Fruit fly (Drosophila melanogaster) whole organism, embryonic: ENCODE results near the gene RabGGTa.

ENCODE experiments used
- Abd-B ChIP-seq: fragments of 200-800 bp; sonication (Bioruptor generic); optimal IDR thresholded peaks from 2 replicates; lab custom pipeline; 2018; ENCODE audit warnings: missing biosample characterization, mild to moderate bottlenecking, missing genetic modification characterization, moderate library complexity
- Awh ChIP-seq: fragments of 200-800 bp; sonication (Bioruptor generic); IDR thresholded peaks from 2 replicates; pipeline ENCODE4, ENCODE4 v1.3.6; 2022; ENCODE audit warnings: missing biosample characterization, missing genetic modification characterization
- CG11723 ChIP-seq: fragments of 200-800 bp; sonication (Bioruptor generic); optimal IDR thresholded peaks from 2 replicates; lab custom pipeline; 2017; ENCODE audit warnings: missing biosample characterization, mild to moderate bottlenecking, missing genetic modification characterization
- CG13424 ChIP-seq: fragments of 200-800 bp; sonication (Bioruptor generic); optimal IDR thresholded peaks from 2 replicates; lab custom pipeline; 2019; ENCODE audit warnings: missing biosample characterization, mild to moderate bottlenecking, missing genetic modification characterization, moderate library complexity
- CG14710 ChIP-seq: fragments of 200-800 bp; sonication (Bioruptor generic); optimal IDR thresholded peaks from 3 replicates; lab custom pipeline; 2019; ENCODE audit warnings: missing biosample characterization, mild to moderate bottlenecking, missing genetic modification characterization, moderate library complexity
- CG14860 ChIP-seq: fragments of 200-800 bp; sonication (Bioruptor generic); IDR thresholded peaks from 3 replicates; pipeline ENCODE4 v1.3.6; 2022; ENCODE audit warnings: missing biosample characterization, missing genetic modification characterization; ENCODE audit not compliant: partially characterized antibody
- CG14965 ChIP-seq: fragments of 200-800 bp; sonication (Bioruptor generic); optimal IDR thresholded peaks from 2 replicates; lab custom pipeline; 2016; ENCODE audit warnings: missing biosample characterization, missing genetic modification characterization, borderline replicate concordance
- CG15073 ChIP-seq: fragments of 200-800 bp; sonication (Bioruptor generic); optimal IDR thresholded peaks from 2 replicates; lab custom pipeline; 2016; ENCODE audit warnings: missing biosample characterization, missing genetic modification characterization
- CG1602 ChIP-seq: fragments of 200-800 bp; sonication (Bioruptor generic); optimal IDR thresholded peaks from 3 replicates; lab custom pipeline; 2016; ENCODE audit warnings: missing biosample characterization, missing genetic modification characterization
- CG1603 ChIP-seq: fragments of 200-800 bp; sonication (Bioruptor generic); optimal IDR thresholded peaks from 2 replicates; lab custom pipeline; 2019; ENCODE audit warnings: missing biosample characterization, mild to moderate bottlenecking, missing genetic modification characterization, moderate library complexity
- CG16863 ChIP-seq: fragments of 200-800 bp; sonication (Bioruptor generic); optimal IDR thresholded peaks from 3 replicates; lab custom pipeline; 2016; ENCODE audit warnings: missing biosample characterization, missing genetic modification characterization
- CG1792 ChIP-seq: fragments of 200-800 bp; sonication (Bioruptor generic); optimal IDR thresholded peaks from 2 replicates; lab custom pipeline; 2016; ENCODE audit warnings: missing biosample characterization, missing genetic modification characterization
- CG2875 ChIP-seq: fragments of 200-800 bp; sonication (Bioruptor generic); optimal IDR thresholded peaks from 2 replicates; lab custom pipeline; 2017; ENCODE audit warnings: missing biosample characterization, mild to moderate bottlenecking, missing genetic modification characterization, missing genetic modification reagents
- CG4328 ChIP-seq: fragments of 200-800 bp; sonication (Bioruptor generic); optimal IDR thresholded peaks from 3 replicates; lab custom pipeline; 2017; ENCODE audit warnings: missing biosample characterization, missing genetic modification reagents, missing genetic modification characterization
- CG4404 ChIP-seq: fragments of 200-800 bp; sonication (Bioruptor generic); IDR thresholded peaks from 2 replicates; pipeline ENCODE4 v1.3.6; 2022; ENCODE audit warnings: missing biosample characterization, missing genetic modification characterization
- CG4730 ChIP-seq: fragments of 200-800 bp; sonication (Bioruptor generic); IDR thresholded peaks from 2 replicates; pipeline ENCODE4 v1.3.6; 2022; ENCODE audit warnings: missing biosample characterization, missing genetic modification characterization
- CG6683 ChIP-seq: fragments of 200-800 bp; sonication (Bioruptor generic); optimal IDR thresholded peaks from 2 replicates; lab custom pipeline; 2017; ENCODE audit warnings: missing biosample characterization, mild to moderate bottlenecking, missing genetic modification characterization, missing genetic modification reagents
- CG6813 ChIP-seq: fragments of 200-800 bp; sonication (Bioruptor generic); optimal IDR thresholded peaks from 2 replicates; lab custom pipeline; 2017; ENCODE audit warnings: missing biosample characterization, missing genetic modification characterization, mild to moderate bottlenecking, moderate library complexity, missing genetic modification reagents
- CG8089 ChIP-seq: fragments of 200-800 bp; sonication (Bioruptor generic); optimal IDR thresholded peaks from 3 replicates; lab custom pipeline; 2016; ENCODE audit warnings: missing biosample characterization, missing genetic modification characterization
- Chrac-16 ChIP-seq: fragments of 200-800 bp; sonication (Bioruptor generic); optimal IDR thresholded peaks from 3 replicates; lab custom pipeline; 2016; ENCODE audit warnings: missing biosample characterization, missing genetic modification characterization
- D19A ChIP-seq: fragments of 200-800 bp; optimal IDR thresholded peaks from 3 replicates; lab custom pipeline; 2019; ENCODE audit warnings: missing biosample characterization, mild to moderate bottlenecking, missing genetic modification characterization, moderate library complexity
- Dip2 ChIP-seq: fragments of 200-800 bp; sonication (Bioruptor generic); IDR thresholded peaks from 2 replicates; pipeline ENCODE4 v1.3.6; 2022; ENCODE audit warnings: missing biosample characterization, missing genetic modification characterization
- Dll ChIP-seq: fragments of 200-800 bp; sonication (Bioruptor generic); IDR thresholded peaks from 4 replicates; pipeline ENCODE4 v1.3.6; 2022; ENCODE audit warnings: missing biosample characterization, missing genetic modification characterization; ENCODE audit not compliant: partially characterized antibody
- Ets65A ChIP-seq: fragments of 200-800 bp; sonication (Bioruptor generic); peaks from one replicate; lab custom pipeline; 2016; ENCODE audit warnings: missing biosample characterization, missing genetic modification characterization
- Meics ChIP-seq: fragments of 200-800 bp; sonication (Bioruptor generic); optimal IDR thresholded peaks from 2 replicates; lab custom pipeline; 2017; ENCODE audit warnings: missing biosample characterization, mild to moderate bottlenecking, missing genetic modification characterization
- NC2β ChIP-seq: fragments of 200-800 bp; sonication (Bioruptor generic); optimal IDR thresholded peaks from 2 replicates; lab custom pipeline; 2016; ENCODE audit warnings: missing biosample characterization, missing genetic modification characterization
- Nf-YA ChIP-seq: fragments of 200-800 bp; sonication (Bioruptor generic); IDR thresholded peaks from 2 replicates; pipeline ENCODE4 v1.3.6; 2022; ENCODE audit warnings: missing biosample characterization, missing genetic modification characterization
- Pdp1 ChIP-seq, 2 experiments: fragments of 200-800 bp; sonication (Bioruptor generic); optimal IDR thresholded peaks; 3 replicates each; lab custom pipeline; 2016; ENCODE audit warnings: missing biosample characterization in 2 of 2, missing genetic modification characterization in 2 of 2, mild to moderate bottlenecking in 1 of 2, moderate library complexity in 1 of 2
- Sry-δ ChIP-seq: fragments of 200-800 bp; sonication (Bioruptor generic); optimal IDR thresholded peaks from 2 replicates; lab custom pipeline; 2016; ENCODE audit warnings: missing biosample characterization, missing genetic modification characterization
- Trl ChIP-seq, 3 experiments: fragments of >200 bp in 2 of 3; fragments of 200-800 bp in 1 of 3; sonication (Bioruptor generic) in 1 of 3; optimal IDR thresholded peaks; 2 replicates in 1 of 3; 3 replicates in 2 of 3; lab custom pipeline; 2016 to 2017; ENCODE audit warnings: missing biosample characterization in 1 of 3, missing genetic modification characterization in 1 of 3
- ase ChIP-seq: fragments of 200-800 bp; sonication (Bioruptor generic); IDR thresholded peaks from 3 replicates; pipeline ENCODE4 v1.3.6; 2022; ENCODE audit warnings: missing biosample characterization, missing genetic modification characterization
- bsh ChIP-seq, 2 experiments: fragments of 200-800 bp; sonication (Bioruptor generic); optimal IDR thresholded peaks; 2 replicates each; lab custom pipeline; 2017 to 2018; ENCODE audit warnings: mild to moderate bottlenecking in 2 of 2, missing biosample characterization in 2 of 2, missing genetic modification characterization in 2 of 2, moderate library complexity in 1 of 2
- ci ChIP-seq: fragments of 200-800 bp; sonication (Bioruptor generic); IDR thresholded peaks from 3 replicates; pipeline ENCODE4 v1.3.6; 2022; ENCODE audit warnings: missing biosample characterization, missing genetic modification characterization
- cwo ChIP-seq: fragments of 200-800 bp; sonication (Bioruptor generic); optimal IDR thresholded peaks from 3 replicates; lab custom pipeline; 2017; ENCODE audit warnings: missing biosample characterization, missing genetic modification characterization, mild to moderate bottlenecking, moderate library complexity, missing genetic modification reagents
- esg ChIP-seq: fragments of 200-800 bp; sonication (Bioruptor generic); conservative IDR thresholded peaks from 2 replicates; pipeline ENCODE4 v1.3.6; 2022; ENCODE audit warnings: missing biosample characterization, missing genetic modification characterization
- ewg ChIP-seq: fragments of 200-800 bp; sonication (Bioruptor generic); optimal IDR thresholded peaks from 3 replicates; lab custom pipeline; 2017; ENCODE audit warnings: mild to moderate bottlenecking, missing biosample characterization, missing genetic modification reagents, missing genetic modification characterization
- gro ChIP-seq: fragments of 200-800 bp; sonication (Bioruptor generic); optimal IDR thresholded peaks from 2 replicates; lab custom pipeline; 2016; ENCODE audit warnings: missing biosample characterization, missing genetic modification characterization
- insv ChIP-seq, 2 experiments: fragments of 200-800 bp; sonication (Bioruptor generic); optimal IDR thresholded peaks; 3 replicates each; lab custom pipeline; 2016 to 2018; ENCODE audit warnings: missing biosample characterization in 2 of 2, missing genetic modification characterization in 2 of 2
- kah ChIP-seq: fragments of 200-800 bp; sonication (Bioruptor generic); optimal IDR thresholded peaks from 2 replicates; lab custom pipeline; 2018; ENCODE audit warnings: missing biosample characterization, mild to moderate bottlenecking, missing genetic modification characterization
- lmd ChIP-seq: fragments of 200-800 bp; sonication (Bioruptor generic); IDR thresholded peaks from 2 replicates; pipeline ENCODE4 v1.3.6; 2022; ENCODE audit warnings: missing biosample characterization, missing genetic modification characterization
- nau ChIP-seq: fragments of 200-800 bp; sonication (Bioruptor generic); optimal IDR thresholded peaks from 3 replicates; lab custom pipeline; 2017; ENCODE audit warnings: missing biosample characterization, mild to moderate bottlenecking, missing genetic modification characterization, missing genetic modification reagents
- pnt ChIP-seq: fragments of 200-800 bp; sonication (Bioruptor generic); optimal IDR thresholded peaks from 3 replicates; lab custom pipeline; 2016; ENCODE audit warnings: missing biosample characterization, missing genetic modification characterization
- psq ChIP-seq: fragments of 200-800 bp; sonication (Bioruptor generic); optimal IDR thresholded peaks from 2 replicates; lab custom pipeline; 2017; ENCODE audit warnings: missing biosample characterization, missing genetic modification characterization
- pum ChIP-seq: fragments of 200-800 bp; sonication (Bioruptor generic); optimal IDR thresholded peaks from 2 replicates; lab custom pipeline; 2016; ENCODE audit warnings: missing biosample characterization, missing genetic modification characterization
- so ChIP-seq: fragments of 200-800 bp; sonication (Bioruptor generic); IDR thresholded peaks from 3 replicates; pipeline ENCODE4 v1.3.6; 2022; ENCODE audit warnings: missing biosample characterization, missing genetic modification characterization
- sug ChIP-seq: fragments of 200-800 bp; optimal IDR thresholded peaks from 2 replicates; lab custom pipeline; 2019; ENCODE audit warnings: missing biosample characterization, mild to moderate bottlenecking, missing genetic modification characterization, moderate library complexity
- tap ChIP-seq: fragments of 200-800 bp; optimal IDR thresholded peaks from 3 replicates; lab custom pipeline; 2019; ENCODE audit warnings: missing biosample characterization, mild to moderate bottlenecking, missing genetic modification characterization, moderate library complexity
- trh ChIP-seq: fragments of 200-800 bp; sonication (Bioruptor generic); optimal IDR thresholded peaks from 2 replicates; lab custom pipeline; 2016; ENCODE audit warnings: missing biosample characterization, missing genetic modification characterization
- wor ChIP-seq: fragments of 200-800 bp; sonication (Bioruptor generic); IDR thresholded peaks from 2 replicates; pipeline ENCODE4 v1.3.6; 2022; ENCODE audit warnings: missing biosample characterization, missing genetic modification characterization

The RabGGTa gene

DNA sequence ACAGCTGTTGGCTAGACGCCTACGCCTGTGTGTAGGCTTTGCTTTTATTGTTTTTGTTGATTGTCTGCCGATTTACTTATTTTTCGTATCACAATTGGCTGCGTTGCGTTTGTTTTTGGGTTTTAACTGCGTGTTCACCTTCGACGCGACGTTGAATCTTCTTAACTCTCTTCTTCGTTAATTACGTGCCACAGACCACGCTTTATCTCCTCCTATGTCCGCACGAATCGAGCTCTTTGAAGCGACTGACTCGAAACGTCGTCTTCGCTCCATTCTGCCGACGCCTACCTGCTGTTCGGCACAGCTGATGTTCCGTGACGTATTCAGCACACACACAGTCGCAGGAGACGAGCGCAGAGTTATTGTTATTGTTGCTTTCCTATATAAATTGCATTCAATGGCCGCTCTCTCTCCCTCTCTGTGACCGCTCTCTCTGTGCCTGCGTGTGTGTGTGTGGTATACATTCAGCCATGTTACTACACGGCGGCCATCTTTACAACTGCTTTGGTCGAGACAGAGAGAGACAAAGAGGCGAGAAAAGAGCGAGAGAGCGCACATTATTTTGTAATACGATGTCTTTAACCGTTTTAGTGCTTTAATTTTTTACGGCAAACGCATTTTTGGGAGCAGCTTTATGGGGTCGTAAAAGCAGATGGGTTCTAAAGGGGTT, 40.9 kb upstream of the RabGGTa start, which contains the start of gene corto (continued):
- TF ChIP-seq trh (GFP tag; lab: Kevin White, UChicago) (no peak), CG15073 (GFP tag; lab: Kevin White, UChicago) (no peak), lmd (GFP tag; lab: Robert Waterston, UW) (no peak), pnt (GFP tag; lab: Kevin White, UChicago) (no peak), nau (GFP tag; lab: Kevin White, UChicago) (peak; percentile 65), insv (GFP tag; optimal IDR thresholded peaks at IDR 0.05; lab: Kevin White, UChicago) (no peak), D19A (peak; percentile 11), Awh (GFP tag; lab: Robert Waterston, UW) (no peak), Dll (GFP tag; lab: Robert Waterston, UW) (no peak), Nf-YA (GFP tag; lab: Robert Waterston, UW) (no peak), CG4730 (GFP tag; lab: Robert Waterston, UW) (no peak), Dip2 (GFP tag; lab: Robert Waterston, UW) (no peak), CG14860 (no peak), gro (GFP tag; lab: Kevin White, UChicago) (no peak), Trl (optimal IDR thresholded peaks at IDR 0.05; lab: Kevin White, UChicago) (peak; percentile 95 to 100), Trl (GFP tag; optimal IDR thresholded peaks at IDR 0.05; lab: Kevin White, UChicago) (peak; percentile 75), CG14965 (GFP tag; lab: Kevin White, UChicago) (no peak), CG6813 (GFP tag; lab: Kevin White, UChicago) (no peak), so (no peak), bsh (GFP tag; optimal IDR thresholded peaks at IDR 0.05; lab: Kevin White, UChicago) (peak in 1 of 2 experiments; percentile 31), CG1792 (no peak), CG14710 (tag; lab: Kevin White, UChicago) (peak; percentile 7), pum (GFP tag; lab: Kevin White, UChicago) (no peak), CG2875 (GFP tag; lab: Kevin White, UChicago) (peak; percentile 40), NC2β (peak; percentile 16), CG4328 (GFP tag; lab: Kevin White, UChicago) (no peak), kah (GFP tag; lab: Kevin White, UChicago) (peak; percentile 47), Pdp1 (GFP tag; optimal IDR thresholded peaks at IDR 0.05; lab: Kevin White, UChicago) (peak in 1 of 2 experiments; percentile 72), Chrac-16 (GFP tag; lab: Kevin White, UChicago) (no peak), sug (tag; lab: Kevin White, UChicago) (peak; percentile 9), CG1602 (GFP tag; lab: Kevin White, UChicago) (no peak), ase (GFP tag; lab: Robert Waterston, UW) (no peak), esg (GFP tag; lab: Robert Waterston, UW) (no peak), tap (tag; lab: Kevin White, UChicago) (peak; percentile 26), cwo (GFP tag; lab: Kevin White, UChicago) (no peak), Meics (GFP tag; lab: Kevin White, UChicago) (no peak), CG1603 (peak; percentile 15), CG6683 (no peak), ci (GFP tag; lab: Robert Waterston, UW) (no peak), psq (GFP tag; lab: Kevin White, UChicago) (no peak), CG13424 (tag; lab: Kevin White, UChicago) (no peak), CG11723 (GFP tag; lab: Kevin White, UChicago) (no peak), CG16863 (GFP tag; lab: Kevin White, UChicago) (no peak), ewg (GFP tag; lab: Kevin White, UChicago) (no peak), wor (no peak), Sry-δ (GFP tag; lab: Kevin White, UChicago) (no peak), CG8089 (GFP tag; lab: Kevin White, UChicago) (no peak), Abd-B (GFP tag; lab: Kevin White, UChicago) (peak; percentile 67), Ets65A (GFP tag; lab: Kevin White, UChicago) (no peak), CG4404 (no peak)
